Fruit fly (Drosophila melanogaster) Kc167 (cell line): Measurements from ENCODE around the gene CG5810.

Experiments
- Sin3A ChIP-seq: fragments of >200 bp; optimal IDR thresholded peaks from 2 replicates; lab custom pipeline; 2018; ENCODE audit warnings: missing external identifiers
- insv ChIP-seq: fragments of >200 bp; optimal IDR thresholded peaks from 3 replicates; lab custom pipeline; 2018; ENCODE audit warnings: missing external identifiers
- psq ChIP-seq: fragments of >200 bp; optimal IDR thresholded peaks from 2 replicates; lab custom pipeline; 2017; ENCODE audit warnings: missing external identifiers

DNA sequence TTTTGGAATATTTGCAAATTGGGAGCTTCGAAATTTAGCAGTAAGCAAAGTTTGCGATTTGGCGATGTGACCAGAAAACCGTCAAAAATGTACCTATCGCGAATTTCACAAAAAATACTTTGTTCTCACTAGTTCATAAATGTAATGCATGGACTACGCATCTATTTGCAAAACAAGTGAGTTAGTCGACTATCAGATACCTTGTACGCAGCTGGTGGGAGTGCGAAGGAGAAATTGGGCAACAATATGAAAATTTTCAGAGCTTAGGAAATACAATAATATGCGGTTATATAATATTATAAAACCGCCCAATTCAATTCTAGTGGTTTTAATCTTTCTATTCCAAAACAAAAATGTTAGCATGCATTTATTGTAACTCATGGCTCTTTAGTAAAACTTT, 44.8 kb upstream of the CG5810 start, which contains the start of gene Bdbt:
- TF ChIP-seq insv (lab: Kevin White, UChicago) (no peak), Sin3A (lab: Kevin White, UChicago) (no peak), psq (lab: Kevin White, UChicago) (no peak)
